Fruit fly (Drosophila melanogaster) S2 (cell line): ENCODE data around the gene Mhcl.

Experiments
- CG8478 ChIP-seq: fragments of >200 bp; optimal IDR thresholded peaks from 2 replicates; lab custom pipeline; 2018
- CTCF ChIP-seq, 2 experiments: fragments of >200 bp; optimal IDR thresholded peaks; 2 replicates each; lab custom pipeline; 2018

DNA sequence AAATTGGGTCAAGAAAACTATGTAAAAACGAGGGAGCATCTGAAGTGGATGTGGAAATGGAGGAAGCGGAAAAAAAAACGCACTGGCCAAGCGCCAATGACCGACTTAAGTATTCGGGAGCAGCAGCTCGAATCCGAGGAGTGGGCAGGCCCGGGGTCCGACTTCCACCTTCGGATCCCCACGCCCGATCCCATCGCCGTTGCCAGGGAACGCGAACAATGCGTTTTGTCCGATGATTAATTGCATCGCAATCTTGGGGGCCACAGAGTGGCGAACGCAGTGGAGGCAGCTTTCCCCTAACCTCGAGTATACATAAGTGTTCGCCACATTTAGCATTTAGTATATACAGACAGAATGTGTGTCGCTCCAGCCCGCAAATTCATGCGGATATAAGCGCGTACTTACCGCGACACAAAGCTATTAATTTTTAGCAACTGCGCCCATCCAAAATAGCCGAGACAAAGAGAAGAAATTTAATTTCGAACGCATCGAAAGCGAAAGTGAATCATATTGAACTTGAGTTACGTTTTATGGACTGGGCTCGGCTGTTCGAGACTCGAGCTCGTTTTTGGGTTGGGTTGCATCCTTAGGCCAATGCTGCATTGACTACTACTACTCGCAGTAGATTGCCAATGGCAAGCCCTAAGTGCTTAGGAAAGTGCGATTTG, 7.4 kb upstream of the Mhcl start:
- no peak for TF ChIP-seq CG8478 (lab: Kevin White, UChicago)
- no peak for TF ChIP-seq CTCF (optimal IDR thresholded peaks at IDR 0.05; lab: Kevin White, UChicago)
